Worm (Caenorhabditis elegans): ENCODE measurements around the gene best-1.
A peak's percentile ranks its signal among the peaks of the same experiment; 100 is the strongest.

Gene best-1

ce11 chrIV:13082836-13083763, 26.5 kb downstream of the best-1 start (continued):
- TF ChIP-seq unc-62 (GFP tag; optimal IDR thresholded peaks at IDR 0.05), result no peak
- no peak; the same call in 1 of the 2 replicates for TF ChIP-seq Y56A3A.18 (GFP tag; IDR thresholded peaks at IDR 0.05)

- TF ChIP-seq F52B5.7 (tag; optimal IDR thresholded peaks at IDR 0.05), result no peak
- no peak for TF ChIP-seq snpc-1.3 (tag; optimal IDR thresholded peaks at IDR 0.05; ENCODE audit: insufficient read depth)
- TF ChIP-seq T07F8.4 (tag; optimal IDR thresholded peaks at IDR 0.05), result no peak
- TF ChIP-seq snpc-3.4 (tag; optimal IDR thresholded peaks at IDR 0.05), result no peak
- no peak for TF ChIP-seq ccch-3 (GFP tag; optimal IDR thresholded peaks at IDR 0.05)
- TF ChIP-seq dpl-1 (GFP tag; optimal IDR thresholded peaks at IDR 0.05), result no peak
- TF ChIP-seq ama-1 (optimal IDR thresholded peaks at IDR 0.05), result peak; percentile 81
- no peak for TF ChIP-seq ama-1 (GFP tag; optimal IDR thresholded peaks at IDR 0.05)
- no peak for TF ChIP-seq sdz-38 (tag; optimal IDR thresholded peaks at IDR 0.05)
- no peak for TF ChIP-seq hrde-1 (tag; optimal IDR thresholded peaks at IDR 0.05; ENCODE audit: borderline replicate concordance)
- no peak for TF ChIP-seq Y53G8AR.9 (GFP tag; conservative IDR thresholded peaks at IDR 0.05)
- no peak for TF ChIP-seq tbp1 (GFP tag; optimal IDR thresholded peaks at IDR 0.05)
- no peak for TF ChIP-seq sea-2 (GFP tag; IDR thresholded peaks at IDR 0.05)
- TF ChIP-seq K12H6.12 (tag; optimal IDR thresholded peaks at IDR 0.05), result no peak
- no peak for TF ChIP-seq nhr-90 (tag; optimal IDR thresholded peaks at IDR 0.05)
- no peak for TF ChIP-seq attf-5 (GFP tag; optimal IDR thresholded peaks at IDR 0.05)
- no peak for TF ChIP-seq Y95B8A.8 (GFP tag; IDR thresholded peaks at IDR 0.05)
- TF ChIP-seq mcd-1 (GFP tag; IDR thresholded peaks at IDR 0.05), result peak; percentile 28; the same call in 1 of the 2 replicates
- no peak for TF ChIP-seq hlh-12 (tag; optimal IDR thresholded peaks at IDR 0.05)
- no peak for TF ChIP-seq zfh-2 (GFP tag; conservative IDR thresholded peaks at IDR 0.05)
- TF ChIP-seq B0035.1 (tag; optimal IDR thresholded peaks at IDR 0.05), result no peak
- TF ChIP-seq F23B12.7 (tag; optimal IDR thresholded peaks at IDR 0.05; ENCODE audit: insufficient read depth), result no peak
- TF ChIP-seq lin-26 (GFP tag; IDR thresholded peaks at IDR 0.05), result peak; percentile 60; the same call in 1 of the 2 replicates
- TF ChIP-seq ztf-6 (GFP tag; IDR thresholded peaks at IDR 0.05), result no peak
- peak; percentile 19 for TF ChIP-seq ceh-27 (GFP tag; optimal IDR thresholded peaks at IDR 0.05)
- TF ChIP-seq let-607 (tag; optimal IDR thresholded peaks at IDR 0.05), result no peak
- no peak for TF ChIP-seq hlh-26 (GFP tag; conservative IDR thresholded peaks at IDR 0.05)
- TF ChIP-seq egrh-3 (GFP tag; IDR thresholded peaks at IDR 0.05), result no peak
- TF ChIP-seq tlf-1 (GFP tag; optimal IDR thresholded peaks at IDR 0.05), result no peak
- no peak for TF ChIP-seq hsf-1 (GFP tag; IDR thresholded peaks at IDR 0.05)
- 0 out of 2 replicates have a peak, but pooled peaks have one; percentile 56 for TF ChIP-seq K11D2.4 (GFP tag; IDR thresholded peaks at IDR 0.05)
- TF ChIP-seq lsy-27 (tag; optimal IDR thresholded peaks at IDR 0.05; ENCODE audit: borderline replicate concordance, insufficient read depth), result no peak
- no peak for TF ChIP-seq nfya-2 (GFP tag; IDR thresholded peaks at IDR 0.05)
- no peak for TF ChIP-seq ztf-22 (GFP tag; optimal IDR thresholded peaks at IDR 0.05)
- TF ChIP-seq ztf-26 (tag; optimal IDR thresholded peaks at IDR 0.05), result peak; percentile 27
- TF ChIP-seq F10E7.11 (tag; optimal IDR thresholded peaks at IDR 0.05), result no peak
- TF ChIP-seq let-526 (GFP tag; IDR thresholded peaks at IDR 0.05), result no peak
- no peak for TF ChIP-seq tbx-9 (tag; optimal IDR thresholded peaks at IDR 0.05; ENCODE audit: borderline replicate concordance)
- TF ChIP-seq nhr-120 (GFP tag; IDR thresholded peaks at IDR 0.05), result no peak
These were observed 27.5 kb downstream of the best-1 start for ce11 chrIV:13082106-13082505.

Measured in whole organism, young adult.